Fruit fly (Drosophila melanogaster) whole organism, prepupa: Measurements from ENCODE around the gene CG3868.

ENCODE experiments used
- Blimp-1 ChIP-seq: fragments of 200-800 bp; sonication (Bioruptor generic); optimal IDR thresholded peaks from 3 replicates; lab custom pipeline; 2017; ENCODE audit warnings: missing biosample characterization, missing genetic modification characterization, mild to moderate bottlenecking, moderate library complexity, missing genetic modification reagents
- CG10631 ChIP-seq: fragments of 200-800 bp; sonication (Bioruptor generic); optimal IDR thresholded peaks from 2 replicates; lab custom pipeline; 2016; ENCODE audit warnings: missing biosample characterization, missing genetic modification characterization
- CG10669 ChIP-seq: fragments of 200-800 bp; sonication (Bioruptor generic); optimal IDR thresholded peaks from 3 replicates; lab custom pipeline; 2018; ENCODE audit warnings: missing biosample characterization, mild to moderate bottlenecking, missing genetic modification characterization, moderate library complexity
- CG11294 ChIP-seq: fragments of 200-800 bp; sonication (Bioruptor generic); IDR thresholded peaks from 2 replicates; pipeline ENCODE4 v1.3.6; 2022; ENCODE audit warnings: missing biosample characterization, missing genetic modification characterization
- CG11762 ChIP-seq: fragments of 200-800 bp; sonication (Bioruptor generic); optimal IDR thresholded peaks from 3 replicates; lab custom pipeline; 2016; ENCODE audit warnings: missing biosample characterization, missing genetic modification characterization; ENCODE audit not compliant: insufficient read depth
- CG11902 ChIP-seq: fragments of 200-800 bp; sonication (Bioruptor generic); optimal IDR thresholded peaks from 3 replicates; lab custom pipeline; 2016; ENCODE audit warnings: missing biosample characterization, missing genetic modification characterization
- CG1621 ChIP-seq: fragments of 200-800 bp; sonication (Bioruptor generic); optimal IDR thresholded peaks from 3 replicates; lab custom pipeline; 2018; ENCODE audit warnings: missing biosample characterization, mild to moderate bottlenecking, missing genetic modification characterization
- CG16779 ChIP-seq: fragments of 200-800 bp; sonication (Bioruptor generic); optimal IDR thresholded peaks from 3 replicates; lab custom pipeline; 2017; ENCODE audit warnings: missing biosample characterization, mild to moderate bottlenecking, missing genetic modification characterization
- CG3032 ChIP-seq: fragments of 200-800 bp; optimal IDR thresholded peaks from 2 replicates; lab custom pipeline; 2019; ENCODE audit warnings: missing biosample characterization, mild to moderate bottlenecking, missing genetic modification characterization, moderate library complexity
- CG31627 ChIP-seq: fragments of 200-800 bp; sonication (Bioruptor generic); optimal IDR thresholded peaks from 3 replicates; lab custom pipeline; 2016; ENCODE audit warnings: missing biosample characterization, missing genetic modification characterization
- CG34406 ChIP-seq: fragments of 200-800 bp; sonication (Bioruptor generic); optimal IDR thresholded peaks from 3 replicates; lab custom pipeline; 2016; ENCODE audit warnings: missing biosample characterization, missing genetic modification characterization
- CG3919 ChIP-seq: fragments of 200-800 bp; sonication (Bioruptor generic); optimal IDR thresholded peaks from 3 replicates; lab custom pipeline; 2016; ENCODE audit warnings: missing biosample characterization, missing genetic modification characterization
- CG4318 ChIP-seq: fragments of 200-800 bp; sonication (Bioruptor generic); optimal IDR thresholded peaks from 3 replicates; lab custom pipeline; 2017; ENCODE audit warnings: missing biosample characterization, mild to moderate bottlenecking, missing genetic modification characterization
- CG6163 ChIP-seq: fragments of 200-800 bp; sonication (Bioruptor generic); IDR thresholded peaks from 3 replicates; pipeline ENCODE4 v1.3.6; 2022; ENCODE audit warnings: missing biosample characterization, missing genetic modification characterization
- CG6276 ChIP-seq: fragments of 200-800 bp; sonication (Bioruptor generic); optimal IDR thresholded peaks from 2 replicates; lab custom pipeline; 2017; ENCODE audit warnings: missing biosample characterization, mild to moderate bottlenecking, missing genetic modification characterization
- CG6792 ChIP-seq: fragments of 200-800 bp; sonication (Bioruptor generic); optimal IDR thresholded peaks from 3 replicates; lab custom pipeline; 2016; ENCODE audit warnings: missing biosample characterization, missing genetic modification characterization
- CG6808 ChIP-seq: fragments of 200-800 bp; sonication (Bioruptor generic); optimal IDR thresholded peaks from 3 replicates; lab custom pipeline; 2017; ENCODE audit warnings: missing biosample characterization, missing genetic modification characterization, mild to moderate bottlenecking, moderate library complexity, missing genetic modification reagents
- CG6854 ChIP-seq: fragments of 200-800 bp; sonication (Bioruptor generic); optimal IDR thresholded peaks from 2 replicates; lab custom pipeline; 2017; ENCODE audit warnings: missing biosample characterization, mild to moderate bottlenecking, missing genetic modification characterization
- CG7368 ChIP-seq: fragments of 200-800 bp; sonication (Bioruptor generic); optimal IDR thresholded peaks from 3 replicates; lab custom pipeline; 2016; ENCODE audit warnings: missing biosample characterization, missing genetic modification characterization
- CG8119 ChIP-seq: fragments of 200-800 bp; sonication (Bioruptor generic); IDR thresholded peaks from 3 replicates; pipeline ENCODE4 v1.3.6; 2022; ENCODE audit warnings: missing biosample characterization, missing genetic modification characterization
- CG8319 ChIP-seq: fragments of 200-800 bp; sonication (Bioruptor generic); optimal IDR thresholded peaks from 3 replicates; lab custom pipeline; 2016; ENCODE audit warnings: missing biosample characterization, missing genetic modification characterization
- CG8632 ChIP-seq: fragments of 200-800 bp; sonication (Bioruptor generic); optimal IDR thresholded peaks from 3 replicates; lab custom pipeline; 2016; ENCODE audit warnings: missing biosample characterization, missing genetic modification characterization
- CG9139 ChIP-seq: fragments of 200-800 bp; sonication (Bioruptor generic); optimal IDR thresholded peaks from 3 replicates; lab custom pipeline; 2017; ENCODE audit warnings: missing biosample characterization, mild to moderate bottlenecking, missing genetic modification characterization
- Eip78C ChIP-seq: fragments of 200-800 bp; sonication (Bioruptor generic); peaks from one replicate; lab custom pipeline; 2016; ENCODE audit warnings: missing biosample characterization, missing genetic modification characterization
- Eip93F ChIP-seq: fragments of 200-800 bp; sonication (Bioruptor generic); optimal IDR thresholded peaks from 2 replicates; lab custom pipeline; 2016; ENCODE audit warnings: missing biosample characterization, mild to moderate bottlenecking, missing genetic modification characterization
- Ets21C ChIP-seq: fragments of 200-800 bp; sonication (Bioruptor generic); optimal IDR thresholded peaks from 3 replicates; lab custom pipeline; 2016; ENCODE audit warnings: missing biosample characterization, missing genetic modification characterization
- Gug ChIP-seq: fragments of 200-800 bp; sonication (Bioruptor generic); IDR thresholded peaks from 2 replicates; pipeline ENCODE4 v1.3.6; 2022; ENCODE audit warnings: missing biosample characterization, missing genetic modification characterization
- Hr38 ChIP-seq: sonication (Bioruptor generic); optimal IDR thresholded peaks from 2 replicates; lab custom pipeline; 2016; ENCODE audit warnings: missing biosample characterization, missing genetic modification characterization
- Hr39 ChIP-seq: fragments of 200-800 bp; sonication (Bioruptor generic); optimal IDR thresholded peaks from 2 replicates; lab custom pipeline; 2016; ENCODE audit warnings: missing biosample characterization, missing genetic modification characterization
- Hr4 ChIP-seq: fragments of 200-800 bp; sonication (Bioruptor generic); optimal IDR thresholded peaks from 3 replicates; lab custom pipeline; 2016; ENCODE audit warnings: missing biosample characterization, missing genetic modification characterization
- Lpt ChIP-seq: fragments of 200-800 bp; sonication (Bioruptor generic); optimal IDR thresholded peaks from 3 replicates; lab custom pipeline; 2016; ENCODE audit warnings: missing biosample characterization, missing genetic modification characterization
- Met ChIP-seq: fragments of 200-800 bp; sonication (Bioruptor generic); optimal IDR thresholded peaks from 3 replicates; lab custom pipeline; 2016; ENCODE audit warnings: missing biosample characterization, missing genetic modification characterization
- Smox ChIP-seq: fragments of 200-800 bp; sonication (Bioruptor generic); optimal IDR thresholded peaks from 3 replicates; lab custom pipeline; 2016; ENCODE audit warnings: missing biosample characterization, missing genetic modification characterization
- Sox102F ChIP-seq: fragments of 200-800 bp; sonication (Bioruptor generic); optimal IDR thresholded peaks from 2 replicates; lab custom pipeline; 2016; ENCODE audit warnings: missing biosample characterization, mild to moderate bottlenecking, missing genetic modification characterization
- Sox15 ChIP-seq: fragments of 200-800 bp; sonication (Bioruptor generic); optimal IDR thresholded peaks from 3 replicates; lab custom pipeline; 2016; ENCODE audit warnings: missing biosample characterization, missing genetic modification characterization
- achi ChIP-seq: fragments of 200-800 bp; sonication (Bioruptor generic); optimal IDR thresholded peaks from 3 replicates; lab custom pipeline; 2016; ENCODE audit warnings: missing biosample characterization, missing genetic modification characterization
- acj6 ChIP-seq: fragments of 200-800 bp; sonication (Bioruptor generic); optimal IDR thresholded peaks from 3 replicates; lab custom pipeline; 2016; ENCODE audit warnings: missing biosample characterization, missing genetic modification characterization
- cyc ChIP-seq: fragments of 200-800 bp; sonication (Bioruptor generic); optimal IDR thresholded peaks from 3 replicates; lab custom pipeline; 2016; ENCODE audit warnings: missing biosample characterization, missing genetic modification characterization
- dac ChIP-seq: fragments of 200-800 bp; sonication (Bioruptor generic); optimal IDR thresholded peaks from 2 replicates; lab custom pipeline; 2017; ENCODE audit warnings: missing biosample characterization, mild to moderate bottlenecking, missing genetic modification characterization
- dsx ChIP-seq: fragments of 200-800 bp; optimal IDR thresholded peaks from 3 replicates; lab custom pipeline; 2019; ENCODE audit warnings: missing biosample characterization, mild to moderate bottlenecking, missing genetic modification characterization, moderate library complexity; ENCODE audit not compliant: poor library complexity, severe bottlenecking
- eg ChIP-seq: fragments of 200-800 bp; sonication (Bioruptor generic); IDR thresholded peaks from 3 replicates; pipeline ENCODE4 v1.3.6; 2022; ENCODE audit warnings: missing biosample characterization, missing genetic modification characterization
- fd59A ChIP-seq: fragments of 200-800 bp; sonication (Bioruptor generic); optimal IDR thresholded peaks from 2 replicates; lab custom pipeline; 2017; ENCODE audit warnings: missing biosample characterization, mild to moderate bottlenecking, missing genetic modification characterization, missing genetic modification reagents
- fd85E ChIP-seq: fragments of 200-800 bp; sonication (Bioruptor generic); optimal IDR thresholded peaks from 3 replicates; lab custom pipeline; 2016; ENCODE audit warnings: missing biosample characterization, missing genetic modification characterization
- lz ChIP-seq: fragments of 200-800 bp; sonication (Bioruptor generic); optimal IDR thresholded peaks from 3 replicates; lab custom pipeline; 2016; ENCODE audit warnings: missing biosample characterization, missing genetic modification characterization
- net ChIP-seq: fragments of 200-800 bp; sonication (Bioruptor generic); optimal IDR thresholded peaks from 3 replicates; lab custom pipeline; 2016; ENCODE audit warnings: missing biosample characterization, missing genetic modification characterization
- pdm3 ChIP-seq: fragments of 200-800 bp; sonication (Bioruptor generic); optimal IDR thresholded peaks from 3 replicates; lab custom pipeline; 2016; ENCODE audit warnings: missing biosample characterization, missing genetic modification characterization
- salr ChIP-seq, 2 experiments: fragments of 200-800 bp; sonication (Bioruptor generic); optimal IDR thresholded peaks; 3 replicates each; lab custom pipeline; 2016 to 2018; ENCODE audit warnings: missing biosample characterization in 2 of 2, missing genetic modification characterization in 2 of 2, mild to moderate bottlenecking in 1 of 2
- spab ChIP-seq: fragments of 200-800 bp; sonication (Bioruptor generic); optimal IDR thresholded peaks from 2 replicates; lab custom pipeline; 2017; ENCODE audit warnings: missing biosample characterization, mild to moderate bottlenecking, missing genetic modification characterization, missing genetic modification reagents
- ss ChIP-seq, 2 experiments: fragments of 200-800 bp; sonication (Bioruptor generic); optimal IDR thresholded peaks; 2 replicates in 1 of 2; 3 replicates in 1 of 2; lab custom pipeline; 2017 to 2018; ENCODE audit warnings: mild to moderate bottlenecking in 2 of 2, missing biosample characterization in 2 of 2, missing genetic modification characterization in 2 of 2, moderate library complexity in 1 of 2
- svp ChIP-seq: fragments of 200-800 bp; sonication (Bioruptor generic); peaks from one replicate; lab custom pipeline; 2016; ENCODE audit warnings: missing biosample characterization, missing genetic modification characterization
- vri ChIP-seq: fragments of 200-800 bp; sonication (Bioruptor generic); optimal IDR thresholded peaks from 3 replicates; lab custom pipeline; 2016; ENCODE audit warnings: missing biosample characterization, mild to moderate bottlenecking, missing genetic modification characterization

The CG3868 gene

DNA sequence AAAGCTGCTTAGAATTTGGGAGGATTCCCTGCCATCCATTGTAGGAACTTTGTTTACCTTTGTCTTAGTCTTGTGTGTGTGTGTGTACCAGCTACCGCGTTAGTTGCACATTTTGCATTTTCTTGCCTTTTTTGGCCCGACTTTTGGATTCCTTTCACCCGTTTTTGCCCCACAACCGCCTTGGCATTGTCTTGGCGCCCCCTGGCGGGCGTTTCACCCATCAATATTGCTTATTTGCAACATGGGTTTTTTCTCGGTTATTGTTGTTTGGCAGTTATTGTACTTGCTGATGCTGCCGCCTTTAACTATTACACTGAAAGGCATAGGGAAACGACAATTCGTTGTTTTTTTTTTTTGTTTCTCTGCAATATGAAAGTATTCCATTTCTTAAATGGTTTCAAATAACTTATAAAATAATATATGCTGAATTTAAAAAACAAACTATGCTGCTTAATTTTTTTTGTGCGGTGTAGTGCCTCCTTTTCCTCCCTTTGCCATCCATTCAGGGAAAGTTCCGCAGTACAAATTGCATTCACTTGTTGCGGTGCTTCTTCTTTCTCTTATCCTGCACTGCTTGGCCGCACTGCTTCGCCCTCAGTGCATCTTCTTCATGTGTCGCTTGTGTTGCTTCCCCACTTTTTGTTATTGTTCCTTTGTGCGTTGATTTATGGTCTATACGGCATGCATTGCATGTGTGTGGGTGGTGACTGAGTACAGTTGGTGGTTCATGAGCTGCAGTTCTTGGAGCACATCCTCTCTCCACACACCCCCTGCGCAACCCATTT is 45.8 kb downstream of the CG3868 start:
- TF ChIP-seq Hr39 (GFP tag; lab: Kevin White, UChicago) (no peak), CG6808 (GFP tag; lab: Kevin White, UChicago) (peak; percentile 22), net (peak; percentile 14), CG6276 (GFP tag; lab: Kevin White, UChicago) (no peak), CG8319 (GFP tag; lab: Kevin White, UChicago) (no peak), CG11294 (GFP tag; lab: Robert Waterston, UW) (no peak), CG10669 (GFP tag; lab: Kevin White, UChicago) (no peak), CG6792 (GFP tag; lab: Kevin White, UChicago) (peak; percentile 35), dsx (GFP tag; lab: Kevin White, UChicago) (peak; percentile 24), CG11902 (GFP tag; lab: Kevin White, UChicago) (no peak), CG31627 (GFP tag; lab: Kevin White, UChicago) (no peak), Hr38 (GFP tag; lab: Kevin White, UChicago) (no peak), cyc (GFP tag; lab: Kevin White, UChicago) (no peak), Eip93F (GFP tag; lab: Kevin White, UChicago) (no peak), acj6 (GFP tag; lab: Kevin White, UChicago) (no peak), pdm3 (GFP tag; lab: Kevin White, UChicago) (peak; percentile 19), CG34406 (GFP tag; lab: Kevin White, UChicago) (peak; percentile 3), CG6163 (GFP tag; lab: Robert Waterston, UW) (peak; percentile 49; the same call in 1 of the 3 replicates), vri (no peak), eg (no peak), Lpt (GFP tag; lab: Kevin White, UChicago) (no peak), Ets21C (GFP tag; lab: Kevin White, UChicago) (no peak), CG1621 (tag; lab: Kevin White, UChicago) (no peak), CG11762 (GFP tag; lab: Kevin White, UChicago) (no peak), CG8632 (GFP tag; lab: Kevin White, UChicago) (no peak), fd59A (GFP tag; lab: Kevin White, UChicago) (peak; percentile 1), Sox102F (peak; percentile 17), Eip78C (peak; percentile 65), Blimp-1 (GFP tag; lab: Kevin White, UChicago) (no peak), CG9139 (GFP tag; lab: Kevin White, UChicago) (no peak), Smox (GFP tag; lab: Kevin White, UChicago) (peak; percentile 0), fd85E (GFP tag; lab: Kevin White, UChicago) (no peak), CG3032 (tag; lab: Kevin White, UChicago) (no peak), CG4318 (GFP tag; lab: Kevin White, UChicago) (no peak), salr (GFP tag; optimal IDR thresholded peaks at IDR 0.05; lab: Kevin White, UChicago) (no peak), CG6854 (no peak), achi (GFP tag; lab: Kevin White, UChicago) (no peak), Hr4 (GFP tag; lab: Kevin White, UChicago) (peak; percentile 15), Sox15 (no peak), CG8119 (GFP tag; lab: Robert Waterston, UW) (peak; percentile 28; the same call in 1 of the 3 replicates), Met (peak; percentile 14), lz (GFP tag; lab: Kevin White, UChicago) (no peak), CG16779 (tag; lab: Kevin White, UChicago) (no peak), CG7368 (GFP tag; lab: Kevin White, UChicago) (no peak), svp (GFP tag; lab: Kevin White, UChicago) (peak; percentile 66), ss (GFP tag; optimal IDR thresholded peaks at IDR 0.05; lab: Kevin White, UChicago) (peak in 1 of 2 experiments; percentile 35), Gug (GFP tag; lab: Robert Waterston, UW) (no peak), dac (no peak), spab (GFP tag; lab: Kevin White, UChicago) (no peak), CG10631 (GFP tag; lab: Kevin White, UChicago) (no peak), CG3919 (GFP tag; lab: Kevin White, UChicago) (no peak)
